Fruit fly (Drosophila melanogaster) whole organism, embryonic: ENCODE data around the gene RNF220.

Source experiments
- CG11696 ChIP-seq: fragments of 200-800 bp; sonication (Bioruptor generic); IDR thresholded peaks from 2 replicates; pipeline ENCODE4 v1.3.6; 2022; ENCODE audit warnings: missing biosample characterization, missing genetic modification characterization
- CG14667 ChIP-seq: fragments of 200-800 bp; sonication (Bioruptor generic); IDR thresholded peaks from 2 replicates; pipeline ENCODE4 v1.3.6; 2022; ENCODE audit warnings: missing biosample characterization, missing genetic modification characterization
- CG16815 ChIP-seq: fragments of 200-800 bp; sonication (Bioruptor generic); optimal IDR thresholded peaks from 3 replicates; lab custom pipeline; 2017; ENCODE audit warnings: missing biosample characterization, mild to moderate bottlenecking, missing genetic modification characterization
- CG3163 ChIP-seq: fragments of 200-800 bp; sonication (Bioruptor generic); optimal IDR thresholded peaks from 3 replicates; lab custom pipeline; 2016; ENCODE audit warnings: missing biosample characterization, missing genetic modification characterization
- D19A ChIP-seq: fragments of 200-800 bp; optimal IDR thresholded peaks from 3 replicates; lab custom pipeline; 2019; ENCODE audit warnings: missing biosample characterization, mild to moderate bottlenecking, missing genetic modification characterization, moderate library complexity
- ERR ChIP-seq: fragments of 200-800 bp; sonication (Bioruptor generic); optimal IDR thresholded peaks from 2 replicates; lab custom pipeline; 2016; ENCODE audit warnings: missing biosample characterization, missing genetic modification characterization
- Sry-β ChIP-seq: fragments of 200-800 bp; sonication (Bioruptor generic); optimal IDR thresholded peaks from 2 replicates; lab custom pipeline; 2018; ENCODE audit warnings: missing biosample characterization, mild to moderate bottlenecking, missing genetic modification characterization, moderate library complexity
- al ChIP-seq: fragments of 200-800 bp; sonication (Bioruptor generic); IDR thresholded peaks from 2 replicates; pipeline ENCODE4 v1.3.6; 2022; ENCODE audit warnings: missing biosample characterization, missing genetic modification characterization
- grau ChIP-seq: fragments of 200-800 bp; optimal IDR thresholded peaks from 3 replicates; lab custom pipeline; 2019; ENCODE audit warnings: missing biosample characterization, mild to moderate bottlenecking, missing genetic modification characterization, moderate library complexity
- lmd ChIP-seq: fragments of 200-800 bp; sonication (Bioruptor generic); IDR thresholded peaks from 2 replicates; pipeline ENCODE4 v1.3.6; 2022; ENCODE audit warnings: missing biosample characterization, missing genetic modification characterization
- oc ChIP-seq: fragments of 200-800 bp; sonication (Bioruptor generic); optimal IDR thresholded peaks from 2 replicates; lab custom pipeline; 2018; ENCODE audit warnings: missing biosample characterization, mild to moderate bottlenecking, missing genetic modification characterization, moderate library complexity
- tap ChIP-seq: fragments of 200-800 bp; optimal IDR thresholded peaks from 3 replicates; lab custom pipeline; 2019; ENCODE audit warnings: missing biosample characterization, mild to moderate bottlenecking, missing genetic modification characterization, moderate library complexity
- toy ChIP-seq: fragments of 200-800 bp; sonication (Bioruptor generic); IDR thresholded peaks from 2 replicates; pipeline ENCODE4 v1.3.6; 2022; ENCODE audit warnings: missing biosample characterization, missing genetic modification characterization

- no peak for TF ChIP-seq CG16815 (GFP tag; lab: Kevin White, UChicago)
- no peak for TF ChIP-seq CG3163 (GFP tag; lab: Kevin White, UChicago)
- TF ChIP-seq lmd, result no peak
- TF ChIP-seq Sry-β (GFP tag; lab: Kevin White, UChicago), result no peak
- TF ChIP-seq ERR (GFP tag; lab: Kevin White, UChicago), result no peak
- no peak for TF ChIP-seq toy (GFP tag; lab: Robert Waterston, UW)
- no peak for TF ChIP-seq al (GFP tag; lab: Robert Waterston, UW)
- no peak for TF ChIP-seq tap
- no peak for TF ChIP-seq CG14667 (GFP tag; lab: Robert Waterston, UW)
- TF ChIP-seq grau (tag; lab: Kevin White, UChicago), result no peak
- no peak for TF ChIP-seq CG11696 (GFP tag; lab: Robert Waterston, UW)
- no peak for TF ChIP-seq oc (tag; lab: Kevin White, UChicago)
- TF ChIP-seq D19A (tag; lab: Kevin White, UChicago), result no peak
Measured at dm6 chr3R:22732995-22733394, 6.8 kb upstream of the RNF220 start.
